Fruit fly (Drosophila melanogaster) whole organism, pupa: Measurements from ENCODE around the gene CG34384.

ENCODE experiments used
- CG14655 ChIP-seq: fragments of 200-800 bp; sonication (Bioruptor generic); optimal IDR thresholded peaks from 3 replicates; lab custom pipeline; 2017; ENCODE audit warnings: mild to moderate bottlenecking, missing biosample characterization, missing genetic modification reagents, missing genetic modification characterization
- CG4496 ChIP-seq: fragments of 200-800 bp; sonication (Bioruptor generic); IDR thresholded peaks from 3 replicates; pipeline ENCODE4 v1.3.6; 2022; ENCODE audit warnings: missing biosample characterization, missing genetic modification characterization
- CG8301 ChIP-seq: fragments of 200-800 bp; sonication (Bioruptor generic); optimal IDR thresholded peaks from 2 replicates; lab custom pipeline; 2018; ENCODE audit warnings: missing biosample characterization, mild to moderate bottlenecking, missing genetic modification characterization
- Ets98B ChIP-seq: fragments of 200-800 bp; sonication (Bioruptor generic); IDR thresholded peaks from 2 replicates; pipeline ENCODE4 v1.3.6; 2022; ENCODE audit warnings: missing biosample characterization, missing genetic modification characterization

dm6 chr3R:7804332-7804731 is 9.8 kb upstream of the CG34384 start, which contains the start of gene CG18268:
- TF ChIP-seq CG14655 = no peak
- no peak for TF ChIP-seq CG4496 (GFP tag; lab: Robert Waterston, UW)
- TF ChIP-seq Ets98B (GFP tag; lab: Robert Waterston, UW) = no peak
- no peak for TF ChIP-seq CG8301 (tag; lab: Kevin White, UChicago)
